Worm (Caenorhabditis elegans) whole organism, L4 larva: ENCODE measurements around the gene R08C7.1.

ENCODE experiments used
- D1046.2 ChIP-seq: fragments of 200-800 bp; sonication (Bioruptor generic); IDR thresholded peaks from 2 replicates; pipeline ENCODE4 v1.3.6; 2022; ENCODE audit warnings: missing genetic modification characterization, missing compliant biosample characterization
- F37D6.2 ChIP-seq: sonication (generic microtip); optimal IDR thresholded peaks from 2 replicates; lab custom pipeline; 2016; ENCODE audit warnings: mild to moderate bottlenecking, missing genetic modification characterization, missing compliant biosample characterization
- T20F7.1 ChIP-seq: fragments of 200-800 bp; sonication (Bioruptor generic); optimal IDR thresholded peaks from 2 replicates; lab custom pipeline; 2018; ENCODE audit warnings: mild to moderate bottlenecking, missing genetic modification characterization, missing compliant biosample characterization
- T26A8.4 ChIP-seq: fragments of 200-800 bp; sonication (Bioruptor generic); IDR thresholded peaks from 2 replicates; pipeline ENCODE4 v1.3.6; 2022; ENCODE audit warnings: missing genetic modification characterization, missing compliant biosample characterization
- Y5F2A.4 ChIP-seq: fragments of 200-800 bp; sonication (Bioruptor generic); optimal IDR thresholded peaks from 2 replicates; lab custom pipeline; 2018; ENCODE audit warnings: mild to moderate bottlenecking, missing genetic modification characterization, missing compliant biosample characterization
- aha-1 ChIP-seq: fragments of 150-350 bp; peaks from one replicate; lab custom pipeline; 2014; ENCODE audit warnings: missing biosample characterization, missing genetic modification characterization
- aly-2 ChIP-seq: sonication (generic microtip); optimal IDR thresholded peaks from 2 replicates; lab custom pipeline; 2018; ENCODE audit warnings: missing biosample characterization, missing genetic modification characterization
- arid-1 ChIP-seq: fragments of 200-800 bp; sonication (Bioruptor generic); conservative IDR thresholded peaks from 2 replicates; pipeline ENCODE4 v1.3.6; 2022; ENCODE audit warnings: missing genetic modification reagents, missing genetic modification characterization, missing compliant biosample characterization
- ceh-32 ChIP-seq: sonication (generic microtip); optimal IDR thresholded peaks from 2 replicates; lab custom pipeline; 2016; ENCODE audit warnings: mild to moderate bottlenecking, missing genetic modification characterization, missing compliant biosample characterization; ENCODE audit not compliant: poor library complexity
- daf-16 ChIP-seq, 3 experiments: sonication (generic microtip); optimal IDR thresholded peaks; 2 replicates each; lab custom pipeline; 2016 to 2017; ENCODE audit warnings: missing genetic modification characterization in 3 of 3, missing genetic modification reagents in 3 of 3, mild to moderate bottlenecking in 2 of 3, missing compliant biosample characterization in 2 of 3, missing biosample characterization in 1 of 3, moderate library complexity in 1 of 3
- dmd-6 ChIP-seq: fragments of 200-800 bp; sonication (Bioruptor generic); IDR thresholded peaks from 2 replicates; pipeline ENCODE4 v1.3.6; 2022; ENCODE audit warnings: missing genetic modification reagents, missing genetic modification characterization, missing compliant biosample characterization
- dpl-1 ChIP-seq: fragments of 150-350 bp; optimal IDR thresholded peaks from 2 replicates; lab custom pipeline; 2014; ENCODE audit warnings: missing biosample characterization, missing genetic modification reagents, missing genetic modification characterization
- duxl-1 ChIP-seq: sonication (generic microtip); optimal IDR thresholded peaks from 2 replicates; lab custom pipeline; 2016; ENCODE audit warnings: mild to moderate bottlenecking, missing genetic modification characterization, moderate library complexity, missing compliant biosample characterization; ENCODE audit not compliant: poor library complexity
- dve-1 ChIP-seq: sonication (generic microtip); optimal IDR thresholded peaks from 2 replicates; lab custom pipeline; 2017; ENCODE audit warnings: antibody characterized with exemption, mild to moderate bottlenecking, missing genetic modification characterization, missing compliant biosample characterization; ENCODE audit not compliant: insufficient read depth
- fkh-10 ChIP-seq: fragments of 150-350 bp; optimal IDR thresholded peaks from 2 replicates; lab custom pipeline; 2014; ENCODE audit warnings: missing biosample characterization, missing genetic modification reagents, missing genetic modification characterization
- fos-1 ChIP-seq: fragments of 150-350 bp; optimal IDR thresholded peaks from 2 replicates; lab custom pipeline; 2014; ENCODE audit warnings: missing biosample characterization, missing genetic modification characterization
- hif-1 ChIP-seq, 2 experiments: sonication (generic microtip); optimal IDR thresholded peaks; 2 replicates each; lab custom pipeline; 2016 to 2017; ENCODE audit warnings: missing compliant biosample characterization in 2 of 2, missing genetic modification characterization in 2 of 2, missing genetic modification reagents in 2 of 2, missing genotype in 2 of 2, mild to moderate bottlenecking in 1 of 2
- hlh-11 ChIP-seq: fragments of 200-800 bp; sonication (Bioruptor generic); optimal IDR thresholded peaks from 2 replicates; lab custom pipeline; 2018; ENCODE audit warnings: mild to moderate bottlenecking, missing genetic modification characterization, missing compliant biosample characterization
- hlh-30 ChIP-seq: sonication (generic microtip); optimal IDR thresholded peaks from 2 replicates; lab custom pipeline; 2017; ENCODE audit warnings: antibody characterized with exemption, mild to moderate bottlenecking, missing genetic modification characterization, missing compliant biosample characterization; ENCODE audit not compliant: insufficient read depth
- lin-13 ChIP-seq: fragments of 150-350 bp; optimal IDR thresholded peaks from 2 replicates; lab custom pipeline; 2014; ENCODE audit warnings: missing biosample characterization, missing genetic modification reagents, missing genetic modification characterization
- lin-38 ChIP-seq: fragments of 200-800 bp; sonication (Bioruptor generic); IDR thresholded peaks from 2 replicates; pipeline ENCODE4 v1.3.6; 2022; ENCODE audit warnings: missing genetic modification reagents, missing genetic modification characterization, missing compliant biosample characterization
- lsy-2 ChIP-seq, 2 experiments: fragments of 150-350 bp in 1 of 2; sonication (generic microtip) in 1 of 2; optimal IDR thresholded peaks; 2 replicates each; lab custom pipeline; 2014 to 2017; ENCODE audit warnings: missing biosample characterization in 2 of 2, missing genetic modification characterization in 2 of 2
- mdl-1 ChIP-seq, 2 experiments: fragments of 150-350 bp in 1 of 2; sonication (generic microtip) in 1 of 2; optimal IDR thresholded peaks; 2 replicates each; lab custom pipeline; 2014 to 2017; ENCODE audit warnings: missing biosample characterization in 2 of 2, missing genetic modification characterization in 2 of 2
- mep-1 ChIP-seq: fragments of 150-350 bp; sonication (generic microtip); optimal IDR thresholded peaks from 3 replicates; lab custom pipeline; 2014; ENCODE audit warnings: missing biosample characterization, missing genetic modification characterization
- mes-2 ChIP-seq: sonication (generic microtip); optimal IDR thresholded peaks from 2 replicates; lab custom pipeline; 2016; ENCODE audit warnings: missing genotype, mild to moderate bottlenecking, missing genetic modification characterization, missing compliant biosample characterization; ENCODE audit not compliant: poor library complexity, severe bottlenecking
- mxl-3 ChIP-seq: fragments of 200-800 bp; sonication (Bioruptor generic); optimal IDR thresholded peaks from 2 replicates; lab custom pipeline; 2018; ENCODE audit warnings: mild to moderate bottlenecking, missing genetic modification characterization, missing compliant biosample characterization
- nhr-10 ChIP-seq: fragments of 150-350 bp; optimal IDR thresholded peaks from 2 replicates; lab custom pipeline; 2014; ENCODE audit warnings: missing biosample characterization, missing genetic modification characterization
- nhr-11 ChIP-seq: fragments of 150-350 bp; optimal IDR thresholded peaks from 2 replicates; lab custom pipeline; 2014; ENCODE audit warnings: missing biosample characterization, missing genetic modification characterization
- nhr-111 ChIP-seq: fragments of 200-800 bp; sonication (Bioruptor generic); optimal IDR thresholded peaks from 2 replicates; lab custom pipeline; 2018; ENCODE audit warnings: mild to moderate bottlenecking, missing genetic modification characterization, missing compliant biosample characterization
- nhr-28 ChIP-seq: fragments of 150-350 bp; optimal IDR thresholded peaks from 2 replicates; lab custom pipeline; 2014; ENCODE audit warnings: missing biosample characterization, missing genetic modification characterization
- nhr-41 ChIP-seq: fragments of 200-800 bp; sonication (Bioruptor generic); IDR thresholded peaks from 2 replicates; pipeline ENCODE4 v1.3.6; 2022; ENCODE audit warnings: missing genetic modification reagents, missing genetic modification characterization, missing compliant biosample characterization
- nhr-42 ChIP-seq: fragments of 200-800 bp; sonication (Bioruptor generic); IDR thresholded peaks from 2 replicates; pipeline ENCODE4 v1.3.6; 2022; ENCODE audit warnings: missing genetic modification characterization, missing compliant biosample characterization
- nhr-48 ChIP-seq: sonication (generic microtip); optimal IDR thresholded peaks from 2 replicates; lab custom pipeline; 2016; ENCODE audit warnings: mild to moderate bottlenecking, missing genetic modification characterization, missing compliant biosample characterization
- nhr-77 ChIP-seq: fragments of 150-350 bp; optimal IDR thresholded peaks from 2 replicates; lab custom pipeline; 2014; ENCODE audit warnings: missing biosample characterization, missing genetic modification characterization
- pha-4 ChIP-seq, 2 experiments: fragments of 150-350 bp in 1 of 2; fragments of 200-800 bp in 1 of 2; sonication (Bioruptor generic) in 1 of 2; IDR thresholded peaks in 1 of 2; optimal IDR thresholded peaks in 1 of 2; 2 replicates each; pipeline versions ENCODE4 v1.3.6 to Lab custom; 2014 to 2022; ENCODE audit warnings: missing genetic modification characterization in 2 of 2, missing genetic modification reagents in 2 of 2, missing biosample characterization in 1 of 2, missing compliant biosample characterization in 1 of 2
- pqm-1 ChIP-seq: sonication (generic microtip); optimal IDR thresholded peaks from 2 replicates; lab custom pipeline; 2017; ENCODE audit warnings: missing biosample characterization, missing genetic modification characterization
- saeg-2 ChIP-seq: fragments of 200-800 bp; sonication (Bioruptor generic); IDR thresholded peaks from 2 replicates; pipeline ENCODE4 v1.3.6; 2022; ENCODE audit warnings: missing genetic modification reagents, missing genetic modification characterization, missing compliant biosample characterization
- set-16 ChIP-seq: fragments of 200-800 bp; sonication (Bioruptor generic); IDR thresholded peaks from 2 replicates; pipeline ENCODE4 v1.3.6; 2022; ENCODE audit warnings: missing genetic modification reagents, missing genetic modification characterization, missing compliant biosample characterization
- spr-1 ChIP-seq: sonication (generic microtip); optimal IDR thresholded peaks from 2 replicates; lab custom pipeline; 2016; ENCODE audit warnings: mild to moderate bottlenecking, missing genetic modification characterization, missing compliant biosample characterization
- tag-97 ChIP-seq: fragments of 200-800 bp; sonication (Bioruptor generic); IDR thresholded peaks from 2 replicates; pipeline ENCODE4 v1.3.6; 2022; ENCODE audit warnings: missing genetic modification characterization, missing compliant biosample characterization
- unc-130 ChIP-seq: sonication (generic microtip); optimal IDR thresholded peaks from 2 replicates; lab custom pipeline; 2016; ENCODE audit warnings: missing genetic modification reagents, missing genetic modification characterization, missing compliant biosample characterization
- unc-62 ChIP-seq, 3 experiments: fragments of 150-350 bp in 1 of 3; sonication (generic microtip); optimal IDR thresholded peaks in 2 of 3; peaks in 1 of 3; 1 replicate in 1 of 3; 2 replicates in 2 of 3; lab custom pipeline; 2014 to 2017; ENCODE audit warnings: missing biosample characterization in 3 of 3, missing genetic modification characterization in 3 of 3, missing genetic modification reagents in 3 of 3, missing genotype in 1 of 3
- zfp-3 ChIP-seq: fragments of 200-800 bp; sonication (Bioruptor generic); conservative IDR thresholded peaks from 2 replicates; pipeline ENCODE4 v1.3.6; 2022; ENCODE audit warnings: missing genetic modification reagents, missing genetic modification characterization, missing compliant biosample characterization
- zip-11 ChIP-seq: fragments of 200-800 bp; sonication (Bioruptor generic); IDR thresholded peaks from 2 replicates; pipeline ENCODE4 v1.3.6; 2022; ENCODE audit warnings: missing genetic modification characterization, missing compliant biosample characterization

Gene R08C7.1

ce11 chrIV:4406054-4406539 lies 45.6 kb upstream of the R08C7.1 start (continued):
- TF ChIP-seq fos-1 (tag; lab: Kevin White, UChicago): no peak
- 0 out of 2 replicates have a peak, but pooled peaks have one; percentile 24 for TF ChIP-seq saeg-2 (GFP tag; lab: Robert Waterston, UW)
- TF ChIP-seq hlh-30: peak; percentile 86
- TF ChIP-seq F37D6.2 (tag; lab: Kevin White, UChicago): peak; percentile 51
- TF ChIP-seq lin-38: peak; percentile 89
- peak; percentile 37; the same call in 1 of the 2 replicates for TF ChIP-seq nhr-41 (GFP tag; lab: Robert Waterston, UW)
- TF ChIP-seq T20F7.1 (GFP tag; lab: Kevin White, UChicago): peak; percentile 38
- no peak for TF ChIP-seq duxl-1 (tag; lab: Kevin White, UChicago)
- no peak for TF ChIP-seq tag-97 (GFP tag; lab: Robert Waterston, UW)
- TF ChIP-seq mes-2 (tag; lab: Kevin White, UChicago): peak; percentile 49
- TF ChIP-seq zip-11: no peak
- TF ChIP-seq fkh-10 (GFP tag; lab: Kevin White, UChicago): peak; percentile 39
- peak; percentile 67 for TF ChIP-seq dpl-1 (GFP tag; lab: Kevin White, UChicago)
- peak; percentile 32 to 58 for TF ChIP-seq mdl-1 (tag; optimal IDR thresholded peaks at IDR 0.05; lab: Kevin White, UChicago)
- peak; percentile 65 for TF ChIP-seq lin-13
- peak; percentile 96 for TF ChIP-seq aha-1 (tag; lab: Kevin White, UChicago)
- peak; percentile 31 for TF ChIP-seq pqm-1 (tag; lab: Kevin White, UChicago)

ce11 chrIV:4407055-4407461 lies 44.6 kb upstream of the R08C7.1 start:
- TF ChIP-seq pqm-1 (tag; lab: Kevin White, UChicago) (peak; percentile 49), D1046.2 (GFP tag; lab: Robert Waterston, UW) (no peak), Y5F2A.4 (no peak), nhr-10 (tag; lab: Kevin White, UChicago) (peak; percentile 25), arid-1 (GFP tag; lab: Robert Waterston, UW) (0 out of 2 replicates have a peak, but pooled peaks have one; percentile 12), ceh-32 (tag; lab: Kevin White, UChicago) (no peak), pha-4 (GFP tag; IDR thresholded peaks at IDR 0.05; lab: Robert Waterston, UW) (peak; percentile 93), pha-4 (tag; optimal IDR thresholded peaks at IDR 0.05; lab: Kevin White, UChicago) (peak; percentile 55), hlh-11 (tag; lab: Kevin White, UChicago) (peak; percentile 89), lin-13 (peak; percentile 8), nhr-42 (GFP tag; lab: Robert Waterston, UW) (peak; percentile 39; the same call in 1 of the 2 replicates), aly-2 (tag; lab: Kevin White, UChicago) (no peak), nhr-11 (tag; lab: Kevin White, UChicago) (peak; percentile 4), dmd-6 (GFP tag; lab: Robert Waterston, UW) (peak; percentile 68), T26A8.4 (GFP tag; lab: Robert Waterston, UW) (peak; percentile 23; the same call in 1 of the 2 replicates), set-16 (GFP tag; lab: Robert Waterston, UW) (peak; percentile 87), zip-11 (no peak), mxl-3 (GFP tag; lab: Kevin White, UChicago) (peak; percentile 18), nhr-48 (tag; lab: Kevin White, UChicago) (peak; percentile 20), unc-62 (GFP tag; optimal IDR thresholded peaks at IDR 0.05 in 1 of 2; lab: Kevin White, UChicago) (peak in 1 of 2 experiments; percentile 72), unc-62 (tag; optimal IDR thresholded peaks at IDR 0.05; lab: Kevin White, UChicago) (no peak), mep-1 (tag; lab: Kevin White, UChicago) (peak; percentile 63), lsy-2 (tag; optimal IDR thresholded peaks at IDR 0.05; lab: Kevin White, UChicago) (peak in 1 of 2 experiments; percentile 53), spr-1 (no peak), daf-16 (GFP tag; optimal IDR thresholded peaks at IDR 0.05; lab: Kevin White, UChicago) (no peak), daf-16 (tag; optimal IDR thresholded peaks at IDR 0.05; lab: Kevin White, UChicago) (peak; percentile 92), unc-130 (no peak), nhr-111 (no peak), mdl-1 (tag; optimal IDR thresholded peaks at IDR 0.05; lab: Kevin White, UChicago) (peak in 1 of 2 experiments; percentile 42), nhr-28 (peak; percentile 37), dve-1 (tag; lab: Kevin White, UChicago) (peak; percentile 76), lin-38 (peak; percentile 50), zfp-3 (GFP tag; lab: Robert Waterston, UW) (no peak), nhr-77 (peak; percentile 55), aha-1 (tag; lab: Kevin White, UChicago) (peak; percentile 96), hif-1 (tag; optimal IDR thresholded peaks at IDR 0.05; lab: Kevin White, UChicago) (no peak)
